Worm (Caenorhabditis elegans): ENCODE results near the gene F58G11.4.

F58G11.4 gene

ce11 chrV:13703960-13704359 is 31.6 kb downstream of the F58G11.4 start, which contains the start of gene T01D3.3:
Gene T01D3.3 (plus strand): TSS chrV:13704271.
- no peak for TF ChIP-seq ref-1 (GFP tag; conservative IDR thresholded peaks at IDR 0.05)
- no peak for TF ChIP-seq ztf-29 (GFP tag; IDR thresholded peaks at IDR 0.05)
- no peak for TF ChIP-seq cog-1 (tag; optimal IDR thresholded peaks at IDR 0.05)
- TF ChIP-seq tab-1 (GFP tag; IDR thresholded peaks at IDR 0.05) = no peak

ce11 chrV:13707295-13707694 is 34.9 kb downstream of the F58G11.4 start, which contains the start of gene hlh-34:
Gene hlh-34 (minus strand): TSS chrV:13707395.
- TF ChIP-seq med-1 (GFP tag; optimal IDR thresholded peaks at IDR 0.05; ENCODE audit: insufficient read depth) (no peak), ref-1 (GFP tag; conservative IDR thresholded peaks at IDR 0.05) (no peak), flt-1 (GFP tag; IDR thresholded peaks at IDR 0.05) (no peak), klf-2 (GFP tag; conservative IDR thresholded peaks at IDR 0.05) (no peak), tab-1 (GFP tag; IDR thresholded peaks at IDR 0.05) (no peak), T22C8.4 (GFP tag; IDR thresholded peaks at IDR 0.05) (no peak), ztf-23 (GFP tag; IDR thresholded peaks at IDR 0.05) (no peak), cog-1 (tag; optimal IDR thresholded peaks at IDR 0.05) (no peak), ztf-29 (GFP tag; IDR thresholded peaks at IDR 0.05) (no peak)

ce11 chrV:13711060-13711459 is 38.7 kb downstream of the F58G11.4 start, which contains the start of gene srx-96:
Gene srx-96 (plus strand): TSS chrV:13711360.
- no peak for TF ChIP-seq klf-2 (GFP tag; conservative IDR thresholded peaks at IDR 0.05)
- TF ChIP-seq ztf-29 (GFP tag; IDR thresholded peaks at IDR 0.05) = no peak
- no peak for TF ChIP-seq ztf-23 (GFP tag; IDR thresholded peaks at IDR 0.05)
- no peak for TF ChIP-seq tab-1 (GFP tag; IDR thresholded peaks at IDR 0.05)
- TF ChIP-seq cog-1 (tag; optimal IDR thresholded peaks at IDR 0.05) = no peak

- TF ChIP-seq flt-1 (GFP tag; IDR thresholded peaks at IDR 0.05) (no peak; the same call in 1 of the 2 replicates), T22C8.4 (GFP tag; IDR thresholded peaks at IDR 0.05) (0 out of 2 replicates have a peak, but pooled peaks have one; percentile 33), ztf-23 (GFP tag; IDR thresholded peaks at IDR 0.05) (peak; percentile 77; the same call in 1 of the 2 replicates), cog-1 (tag; optimal IDR thresholded peaks at IDR 0.05) (peak; percentile 70), tab-1 (GFP tag; IDR thresholded peaks at IDR 0.05) (no peak), klf-2 (GFP tag; conservative IDR thresholded peaks at IDR 0.05) (0 out of 2 replicates have a peak, but pooled peaks have one; percentile 68)
Measured at ce11 chrV:13715223-13715686, 42.9 kb downstream of the F58G11.4 start, which contains the start of gene zipt-9. Gene zipt-9 (minus strand): TSS chrV:13715273.

- TF ChIP-seq flt-1 (GFP tag; IDR thresholded peaks at IDR 0.05) (no peak), klf-2 (GFP tag; conservative IDR thresholded peaks at IDR 0.05) (no peak), ztf-23 (GFP tag; IDR thresholded peaks at IDR 0.05) (no peak)
Measured at ce11 chrV:13716531-13716930, 44.1 kb downstream of the F58G11.4 start, which contains the start of gene T01D3.6. Gene T01D3.6 (plus strand): TSS chrV:13716824.

ce11 chrV:13724781-13725180 is 52.4 kb downstream of the F58G11.4 start, which contains the start of gene F35E12.2:
Gene F35E12.2 (minus strand): TSS chrV:13724881.
- no peak for TF ChIP-seq ref-1 (GFP tag; conservative IDR thresholded peaks at IDR 0.05)
- no peak for TF ChIP-seq med-1 (GFP tag; optimal IDR thresholded peaks at IDR 0.05; ENCODE audit: insufficient read depth)
- no peak for TF ChIP-seq cog-1 (tag; optimal IDR thresholded peaks at IDR 0.05)
- TF ChIP-seq ztf-29 (GFP tag; IDR thresholded peaks at IDR 0.05) = no peak
- TF ChIP-seq flt-1 (GFP tag; IDR thresholded peaks at IDR 0.05) = no peak
- no peak for TF ChIP-seq ztf-23 (GFP tag; IDR thresholded peaks at IDR 0.05)
- no peak for TF ChIP-seq T22C8.4 (GFP tag; IDR thresholded peaks at IDR 0.05)
- TF ChIP-seq tab-1 (GFP tag; IDR thresholded peaks at IDR 0.05) = no peak
- no peak for TF ChIP-seq klf-2 (GFP tag; conservative IDR thresholded peaks at IDR 0.05)

ce11 chrV:13725574-13725973 is 53.2 kb downstream of the F58G11.4 start, which contains the start of gene fbxa-181:
Gene fbxa-181 (plus strand): TSS chrV:13725874.
- no peak for TF ChIP-seq cog-1 (tag; optimal IDR thresholded peaks at IDR 0.05)
- TF ChIP-seq T22C8.4 (GFP tag; IDR thresholded peaks at IDR 0.05) = no peak
- TF ChIP-seq klf-2 (GFP tag; conservative IDR thresholded peaks at IDR 0.05) = no peak
- no peak for TF ChIP-seq flt-1 (GFP tag; IDR thresholded peaks at IDR 0.05)
- TF ChIP-seq ref-1 (GFP tag; conservative IDR thresholded peaks at IDR 0.05) = no peak
- no peak for TF ChIP-seq tab-1 (GFP tag; IDR thresholded peaks at IDR 0.05)
- no peak for TF ChIP-seq ztf-23 (GFP tag; IDR thresholded peaks at IDR 0.05)
- no peak for TF ChIP-seq med-1 (GFP tag; optimal IDR thresholded peaks at IDR 0.05; ENCODE audit: insufficient read depth)
- TF ChIP-seq ztf-29 (GFP tag; IDR thresholded peaks at IDR 0.05) = no peak

Data from whole organism, midembryonic.